Fruit fly (Drosophila melanogaster) whole organism, embryonic: ENCODE results near the gene Atat.

Experiments
- CG13296 ChIP-seq: fragments of 200-800 bp; sonication (Bioruptor generic); optimal IDR thresholded peaks from 3 replicates; lab custom pipeline; 2018; ENCODE audit warnings: missing biosample characterization, mild to moderate bottlenecking, missing genetic modification characterization
- CG1647 ChIP-seq: fragments of 200-800 bp; sonication (Bioruptor generic); optimal IDR thresholded peaks from 3 replicates; lab custom pipeline; 2016; ENCODE audit warnings: missing biosample characterization, missing genetic modification characterization
- CG16813 ChIP-seq: fragments of 200-800 bp; sonication (Bioruptor generic); IDR thresholded peaks from 3 replicates; pipeline ENCODE4 v1.3.6; 2022; ENCODE audit warnings: missing biosample characterization, missing genetic modification characterization; ENCODE audit not compliant: partially characterized antibody
- CG17359 ChIP-seq: fragments of 200-800 bp; sonication (Bioruptor generic); optimal IDR thresholded peaks from 3 replicates; lab custom pipeline; 2018; ENCODE audit warnings: missing biosample characterization, mild to moderate bottlenecking, missing genetic modification characterization, moderate library complexity
- CG17802 ChIP-seq: fragments of 200-800 bp; sonication (Bioruptor generic); optimal IDR thresholded peaks from 2 replicates; lab custom pipeline; 2018; ENCODE audit warnings: missing biosample characterization, mild to moderate bottlenecking, missing genetic modification characterization, moderate library complexity
- CG2202 ChIP-seq: fragments of 200-800 bp; sonication (Bioruptor generic); optimal IDR thresholded peaks from 2 replicates; lab custom pipeline; 2018; ENCODE audit warnings: missing biosample characterization, mild to moderate bottlenecking, missing genetic modification characterization
- CG2678 ChIP-seq: fragments of 200-800 bp; sonication (Bioruptor generic); optimal IDR thresholded peaks from 3 replicates; lab custom pipeline; 2019; ENCODE audit warnings: missing biosample characterization, mild to moderate bottlenecking, missing genetic modification characterization, moderate library complexity
- CG3065 ChIP-seq: fragments of 200-800 bp; sonication (Bioruptor generic); optimal IDR thresholded peaks from 2 replicates; lab custom pipeline; 2016; ENCODE audit warnings: missing biosample characterization, missing genetic modification characterization
- CG32532 ChIP-seq: fragments of 200-800 bp; sonication (Bioruptor generic); IDR thresholded peaks from 2 replicates; pipeline ENCODE4 v1.3.6; 2022; ENCODE audit warnings: missing biosample characterization, missing genetic modification characterization
- CG3847 ChIP-seq: fragments of 200-800 bp; sonication (Bioruptor generic); IDR thresholded peaks from 2 replicates; pipeline ENCODE4 v1.3.6; 2022; ENCODE audit warnings: missing biosample characterization, missing genetic modification characterization
- CG42726 ChIP-seq: fragments of 200-800 bp; sonication (Bioruptor generic); IDR thresholded peaks from 2 replicates; pipeline ENCODE4 v1.3.6; 2022; ENCODE audit warnings: missing biosample characterization, missing genetic modification characterization; ENCODE audit not compliant: partially characterized antibody
- CG4707 ChIP-seq: fragments of 200-800 bp; sonication (Bioruptor generic); optimal IDR thresholded peaks from 2 replicates; lab custom pipeline; 2018; ENCODE audit warnings: missing biosample characterization, mild to moderate bottlenecking, missing genetic modification characterization, moderate library complexity
- CG6254 ChIP-seq: fragments of 200-800 bp; sonication (Bioruptor generic); optimal IDR thresholded peaks from 3 replicates; lab custom pipeline; 2017; ENCODE audit warnings: mild to moderate bottlenecking, missing biosample characterization, missing genetic modification reagents, missing genetic modification characterization
- CG6683 ChIP-seq: fragments of 200-800 bp; sonication (Bioruptor generic); optimal IDR thresholded peaks from 2 replicates; lab custom pipeline; 2017; ENCODE audit warnings: missing biosample characterization, mild to moderate bottlenecking, missing genetic modification characterization, missing genetic modification reagents
- CG6791 ChIP-seq: fragments of 200-800 bp; sonication (Bioruptor generic); IDR thresholded peaks from 3 replicates; pipeline ENCODE4 v1.3.6; 2022; ENCODE audit warnings: missing biosample characterization, missing genetic modification characterization; ENCODE audit not compliant: partially characterized antibody
- CG6813 ChIP-seq: fragments of 200-800 bp; sonication (Bioruptor generic); optimal IDR thresholded peaks from 2 replicates; lab custom pipeline; 2017; ENCODE audit warnings: missing biosample characterization, missing genetic modification characterization, mild to moderate bottlenecking, moderate library complexity, missing genetic modification reagents
- CG7357 ChIP-seq: fragments of 200-800 bp; sonication (Bioruptor generic); IDR thresholded peaks from 3 replicates; pipeline ENCODE4 v1.3.6; 2022; ENCODE audit warnings: missing biosample characterization, missing genetic modification characterization
- CG8765 ChIP-seq: fragments of 200-800 bp; sonication (Bioruptor generic); IDR thresholded peaks from 2 replicates; pipeline ENCODE4 v1.3.6; 2022; ENCODE audit warnings: missing biosample characterization, missing genetic modification characterization
- CrebB ChIP-seq: fragments of 200-800 bp; sonication (Bioruptor generic); optimal IDR thresholded peaks from 3 replicates; lab custom pipeline; 2018; ENCODE audit warnings: missing biosample characterization, mild to moderate bottlenecking, missing genetic modification characterization
- D19A ChIP-seq: fragments of 200-800 bp; optimal IDR thresholded peaks from 3 replicates; lab custom pipeline; 2019; ENCODE audit warnings: missing biosample characterization, mild to moderate bottlenecking, missing genetic modification characterization, moderate library complexity
- Dip3 ChIP-seq: fragments of 200-800 bp; sonication (Bioruptor generic); optimal IDR thresholded peaks from 3 replicates; lab custom pipeline; 2016; ENCODE audit warnings: missing biosample characterization, missing genetic modification characterization
- Doc2 ChIP-seq: fragments of 200-800 bp; sonication (Bioruptor generic); IDR thresholded peaks from 2 replicates; pipeline ENCODE4 v1.3.6; 2022; ENCODE audit warnings: missing biosample characterization, missing genetic modification characterization
- Elba2 ChIP-seq: fragments of 200-800 bp; sonication (Bioruptor generic); optimal IDR thresholded peaks from 3 replicates; lab custom pipeline; 2016; ENCODE audit warnings: missing biosample characterization, missing genetic modification characterization
- Fer2 ChIP-seq: fragments of 200-800 bp; sonication (Bioruptor generic); optimal IDR thresholded peaks from 2 replicates; lab custom pipeline; 2018; ENCODE audit warnings: missing biosample characterization, mild to moderate bottlenecking, missing genetic modification characterization, moderate library complexity
- Gug ChIP-seq: fragments of 200-800 bp; sonication (Bioruptor generic); IDR thresholded peaks from 4 replicates; pipeline ENCODE4 v1.3.6; 2022; ENCODE audit warnings: missing biosample characterization, missing genetic modification characterization
- HLH3B ChIP-seq: fragments of 200-800 bp; sonication (Bioruptor generic); IDR thresholded peaks from 2 replicates; pipeline ENCODE4 v1.3.6; 2022; ENCODE audit warnings: missing biosample characterization, missing genetic modification characterization
- Lpt ChIP-seq: fragments of >200 bp; optimal IDR thresholded peaks from 2 replicates; lab custom pipeline; 2018; ENCODE audit warnings: missing biosample characterization, missing genetic modification characterization
- Sin3A ChIP-seq: fragments of >200 bp; optimal IDR thresholded peaks from 2 replicates; lab custom pipeline; 2018
- Six4 ChIP-seq: fragments of 200-800 bp; sonication (Bioruptor generic); optimal IDR thresholded peaks from 2 replicates; lab custom pipeline; 2016; ENCODE audit warnings: missing biosample characterization, missing genetic modification characterization
- Spps ChIP-seq: fragments of 200-800 bp; sonication (Bioruptor generic); optimal IDR thresholded peaks from 2 replicates; lab custom pipeline; 2018; ENCODE audit warnings: missing biosample characterization, mild to moderate bottlenecking, missing genetic modification characterization
- Tbp ChIP-seq: fragments of >200 bp; optimal IDR thresholded peaks from 2 replicates; lab custom pipeline; 2018; ENCODE audit warnings: missing biosample characterization, missing genetic modification characterization
- amos ChIP-seq: fragments of 200-800 bp; sonication (Bioruptor generic); IDR thresholded peaks from 2 replicates; pipeline ENCODE4 v1.3.6; 2022; ENCODE audit warnings: missing biosample characterization, missing genetic modification characterization; ENCODE audit not compliant: partially characterized antibody
- chn ChIP-seq: fragments of 200-800 bp; sonication (Bioruptor generic); optimal IDR thresholded peaks from 2 replicates; lab custom pipeline; 2016; ENCODE audit warnings: missing biosample characterization, missing genetic modification characterization
- dysf ChIP-seq: fragments of 200-800 bp; sonication (Bioruptor generic); IDR thresholded peaks from 3 replicates; pipeline ENCODE4 v1.3.6; 2022; ENCODE audit warnings: missing biosample characterization, missing genetic modification characterization
- eve ChIP-seq, 2 experiments: fragments of >200 bp; optimal IDR thresholded peaks; 2 replicates each; lab custom pipeline; 2017; ENCODE audit warnings: missing biosample characterization in 2 of 2, missing genetic modification characterization in 2 of 2
- ftz-f1 ChIP-seq: fragments of 200-800 bp; sonication (Bioruptor generic); optimal IDR thresholded peaks from 2 replicates; lab custom pipeline; 2016; ENCODE audit warnings: missing biosample characterization, missing genetic modification characterization
- ham ChIP-seq: fragments of 200-800 bp; sonication (Bioruptor generic); IDR thresholded peaks from 2 replicates; pipeline ENCODE4 v1.3.6; 2022; ENCODE audit warnings: missing biosample characterization, missing genetic modification characterization
- ind ChIP-seq: fragments of 200-800 bp; sonication (Bioruptor generic); optimal IDR thresholded peaks from 3 replicates; lab custom pipeline; 2016; ENCODE audit warnings: missing biosample characterization, missing genetic modification characterization
- lab ChIP-seq: fragments of 200-800 bp; sonication (Bioruptor generic); optimal IDR thresholded peaks from 3 replicates; lab custom pipeline; 2017; ENCODE audit warnings: missing biosample characterization, missing genetic modification characterization, mild to moderate bottlenecking, moderate library complexity, missing genetic modification reagents
- lola ChIP-seq, 3 experiments: fragments of >200 bp in 2 of 3; fragments of 200-800 bp in 1 of 3; sonication (Bioruptor generic) in 1 of 3; optimal IDR thresholded peaks; 2 replicates each; lab custom pipeline; 2017 to 2019; ENCODE audit warnings: missing biosample characterization in 3 of 3, missing genetic modification characterization in 3 of 3, mild to moderate bottlenecking in 1 of 3, moderate library complexity in 1 of 3
- nerfin-2 ChIP-seq: fragments of 200-800 bp; sonication (Bioruptor generic); IDR thresholded peaks from 2 replicates; pipeline ENCODE4 v1.3.6; 2022; ENCODE audit warnings: missing biosample characterization, missing genetic modification characterization; ENCODE audit not compliant: partially characterized antibody
- nom ChIP-seq: fragments of 200-800 bp; sonication (Bioruptor generic); optimal IDR thresholded peaks from 2 replicates; lab custom pipeline; 2017; ENCODE audit warnings: missing biosample characterization, missing genetic modification characterization, mild to moderate bottlenecking, moderate library complexity, missing genetic modification reagents
- org-1 ChIP-seq: fragments of 200-800 bp; sonication (Bioruptor generic); optimal IDR thresholded peaks from 2 replicates; lab custom pipeline; 2017; ENCODE audit warnings: missing biosample characterization, missing genetic modification characterization
- pb ChIP-seq: fragments of 200-800 bp; sonication (Bioruptor generic); optimal IDR thresholded peaks from 3 replicates; lab custom pipeline; 2016; ENCODE audit warnings: missing biosample characterization, missing genetic modification characterization
- so ChIP-seq: fragments of 200-800 bp; sonication (Bioruptor generic); IDR thresholded peaks from 3 replicates; pipeline ENCODE4 v1.3.6; 2022; ENCODE audit warnings: missing biosample characterization, missing genetic modification characterization
- ssp ChIP-seq: fragments of 200-800 bp; sonication (Bioruptor generic); IDR thresholded peaks from 2 replicates; pipeline ENCODE4 v1.3.6; 2022; ENCODE audit warnings: missing biosample characterization, missing genetic modification characterization
- tna ChIP-seq: fragments of 200-800 bp; sonication (Bioruptor generic); IDR thresholded peaks from 2 replicates; pipeline ENCODE4 v1.3.6; 2022; ENCODE audit warnings: missing biosample characterization, missing genetic modification characterization; ENCODE audit not compliant: partially characterized antibody
- tup ChIP-seq: fragments of 200-800 bp; sonication (Bioruptor generic); optimal IDR thresholded peaks from 2 replicates; lab custom pipeline; 2016; ENCODE audit warnings: missing biosample characterization, mild to moderate bottlenecking, missing genetic modification characterization, moderate library complexity

Atat gene

dm6 chr3L:9375130-9375529 lies 51.4 kb downstream of the Atat start, which contains the start of gene CG4461:
CG4461 (plus strand) TSS chr3L:9375430.
- TF ChIP-seq ftz-f1 (GFP tag; lab: Kevin White, UChicago) (no peak), nom (GFP tag; lab: Kevin White, UChicago) (peak; percentile 13), eve (GFP tag; optimal IDR thresholded peaks at IDR 0.05; lab: Kevin White, UChicago) (no peak)

dm6 chr3L:9373374-9374004 lies 53.1 kb downstream of the Atat start:
- TF ChIP-seq Sin3A (lab: Kevin White, UChicago) = no peak
- no peak for TF ChIP-seq CrebB
- TF ChIP-seq CG4707 (GFP tag; lab: Kevin White, UChicago) = no peak
- no peak for TF ChIP-seq nerfin-2 (GFP tag; lab: Robert Waterston, UW)
- peak; percentile 71 for TF ChIP-seq ind (GFP tag; lab: Kevin White, UChicago)
- no peak for TF ChIP-seq CG6791 (GFP tag; lab: Robert Waterston, UW)
- TF ChIP-seq org-1 (GFP tag; lab: Kevin White, UChicago) = peak; percentile 55
- peak; percentile 80 for TF ChIP-seq so (GFP tag; lab: Robert Waterston, UW)
- TF ChIP-seq lola (GFP tag; optimal IDR thresholded peaks at IDR 0.05; lab: Kevin White, UChicago) = peak in 1 of 3 experiments; percentile 63
- no peak for TF ChIP-seq Lpt
- no peak; the same call in 1 of the 2 replicates for TF ChIP-seq tna (GFP tag; lab: Robert Waterston, UW)
- TF ChIP-seq CG7357 = no peak
- TF ChIP-seq CG17359 = peak; percentile 82
- TF ChIP-seq Tbp (GFP tag; lab: Kevin White, UChicago) = no peak
- TF ChIP-seq Doc2 (GFP tag; lab: Robert Waterston, UW) = no peak
- no peak for TF ChIP-seq CG42726 (GFP tag; lab: Robert Waterston, UW)
- peak; percentile 6 for TF ChIP-seq D19A (tag; lab: Kevin White, UChicago)
- TF ChIP-seq CG3847 (GFP tag; lab: Robert Waterston, UW) = 0 out of 2 replicates have a peak, but pooled peaks have one; percentile 20
- no peak for TF ChIP-seq CG16813 (GFP tag; lab: Robert Waterston, UW)
- no peak for TF ChIP-seq amos (GFP tag; lab: Robert Waterston, UW)
- no peak for TF ChIP-seq CG8765 (GFP tag; lab: Robert Waterston, UW)
- TF ChIP-seq CG17802 = no peak
- peak; percentile 36 for TF ChIP-seq CG6683 (GFP tag; lab: Kevin White, UChicago)
- TF ChIP-seq tup (GFP tag; lab: Kevin White, UChicago) = no peak
- TF ChIP-seq ham = no peak
- no peak for TF ChIP-seq Fer2
- no peak for TF ChIP-seq Gug
- TF ChIP-seq CG13296 (GFP tag; lab: Kevin White, UChicago) = peak; percentile 79
- TF ChIP-seq pb = no peak
- no peak for TF ChIP-seq Elba2 (GFP tag; lab: Kevin White, UChicago)
- peak; percentile 78 for TF ChIP-seq HLH3B (GFP tag; lab: Robert Waterston, UW)
- peak; percentile 71 for TF ChIP-seq CG6254 (GFP tag; lab: Kevin White, UChicago)
- TF ChIP-seq CG1647 (GFP tag; lab: Kevin White, UChicago) = no peak
- peak; percentile 6 for TF ChIP-seq chn (GFP tag; lab: Kevin White, UChicago)
- TF ChIP-seq Dip3 (GFP tag; lab: Kevin White, UChicago) = peak; percentile 34
- peak; percentile 75 for TF ChIP-seq dysf (GFP tag; lab: Robert Waterston, UW)
- TF ChIP-seq CG6813 = peak; percentile 75
- peak; percentile 43 for TF ChIP-seq Six4
- peak; percentile 46 for TF ChIP-seq Spps
- TF ChIP-seq CG2678 = peak; percentile 84
- TF ChIP-seq CG2202 (tag; lab: Kevin White, UChicago) = peak; percentile 1
- peak; percentile 84 for TF ChIP-seq CG32532 (GFP tag; lab: Robert Waterston, UW)
- no peak for TF ChIP-seq CG3065 (GFP tag; lab: Kevin White, UChicago)
- TF ChIP-seq ssp (GFP tag; lab: Robert Waterston, UW) = peak; percentile 31; the same call in 1 of the 2 replicates
- TF ChIP-seq lab (GFP tag; lab: Kevin White, UChicago) = peak; percentile 88
